Fruit fly (Drosophila melanogaster): ENCODE results near the gene Pax.

- TF ChIP-seq Pif1B (GFP tag; optimal IDR thresholded peaks at IDR 0.05) (no peak), CG17806 (tag; optimal IDR thresholded peaks at IDR 0.05) (no peak), CG34367 (tag; optimal IDR thresholded peaks at IDR 0.05) (no peak), CG32121 (GFP tag; IDR thresholded peaks at IDR 0.05) (no peak), CG14655 (GFP tag; optimal IDR thresholded peaks at IDR 0.05) (no peak), CG9948 (tag; optimal IDR thresholded peaks at IDR 0.05) (no peak), EcR (GFP tag; optimal IDR thresholded peaks at IDR 0.05) (peak; percentile 55), fd96Ca (GFP tag; IDR thresholded peaks at IDR 0.05) (no peak), CG15710 (tag; optimal IDR thresholded peaks at IDR 0.05) (no peak), Pif1A (GFP tag; optimal IDR thresholded peaks at IDR 0.05) (no peak), CG8159 (tag; optimal IDR thresholded peaks at IDR 0.05) (no peak), gl (tag; optimal IDR thresholded peaks at IDR 0.05) (no peak)
Measured at dm6 chr2L:19362734-19363363, 63.5 kb downstream of the Pax start, which contains the start of gene dnt.
